Fruit fly (Drosophila melanogaster) whole organism, embryonic: Measurements from ENCODE around the gene CG43350.

ENCODE experiments used
- Ada2b ChIP-seq: fragments of 200-800 bp; sonication (Bioruptor generic); IDR thresholded peaks from 2 replicates; pipeline ENCODE4 v1.3.6; 2022; ENCODE audit warnings: missing biosample characterization, missing genetic modification characterization
- CG10209 ChIP-seq: fragments of 200-800 bp; sonication (Bioruptor generic); optimal IDR thresholded peaks from 3 replicates; lab custom pipeline; 2017; ENCODE audit warnings: missing biosample characterization, mild to moderate bottlenecking, missing genetic modification characterization, missing genetic modification reagents
- CG10321 ChIP-seq: fragments of 200-800 bp; sonication (Bioruptor generic); IDR thresholded peaks from 2 replicates; pipeline ENCODE4 v1.3.6; 2022; ENCODE audit warnings: missing biosample characterization, missing genetic modification characterization
- CG12104 ChIP-seq: fragments of 200-800 bp; sonication (Bioruptor generic); optimal IDR thresholded peaks from 3 replicates; lab custom pipeline; 2016; ENCODE audit warnings: missing biosample characterization, missing genetic modification characterization
- CG12299 ChIP-seq: fragments of 200-800 bp; sonication (Bioruptor generic); optimal IDR thresholded peaks from 2 replicates; lab custom pipeline; 2018; ENCODE audit warnings: missing biosample characterization, mild to moderate bottlenecking, missing genetic modification characterization
- CG12769 ChIP-seq: fragments of 200-800 bp; sonication (Bioruptor generic); optimal IDR thresholded peaks from 2 replicates; lab custom pipeline; 2019; ENCODE audit warnings: missing biosample characterization, mild to moderate bottlenecking, missing genetic modification characterization, moderate library complexity
- CG13424 ChIP-seq: fragments of 200-800 bp; sonication (Bioruptor generic); optimal IDR thresholded peaks from 2 replicates; lab custom pipeline; 2019; ENCODE audit warnings: missing biosample characterization, mild to moderate bottlenecking, missing genetic modification characterization, moderate library complexity
- CG14667 ChIP-seq: fragments of 200-800 bp; sonication (Bioruptor generic); IDR thresholded peaks from 2 replicates; pipeline ENCODE4 v1.3.6; 2022; ENCODE audit warnings: missing biosample characterization, missing genetic modification characterization
- CG15479 ChIP-seq: fragments of 200-800 bp; sonication (Bioruptor generic); optimal IDR thresholded peaks from 3 replicates; lab custom pipeline; 2019; ENCODE audit warnings: missing biosample characterization, mild to moderate bottlenecking, missing genetic modification characterization, moderate library complexity
- CG16863 ChIP-seq: fragments of 200-800 bp; sonication (Bioruptor generic); optimal IDR thresholded peaks from 3 replicates; lab custom pipeline; 2016; ENCODE audit warnings: missing biosample characterization, missing genetic modification characterization
- CG3065 ChIP-seq: fragments of 200-800 bp; sonication (Bioruptor generic); optimal IDR thresholded peaks from 2 replicates; lab custom pipeline; 2016; ENCODE audit warnings: missing biosample characterization, missing genetic modification characterization
- CG31365 ChIP-seq: fragments of 200-800 bp; sonication (Bioruptor generic); optimal IDR thresholded peaks from 2 replicates; lab custom pipeline; 2018; ENCODE audit warnings: missing biosample characterization, mild to moderate bottlenecking, missing genetic modification characterization
- CG32532 ChIP-seq: fragments of 200-800 bp; sonication (Bioruptor generic); IDR thresholded peaks from 2 replicates; pipeline ENCODE4 v1.3.6; 2022; ENCODE audit warnings: missing biosample characterization, missing genetic modification characterization
- CG32767 ChIP-seq: fragments of 200-800 bp; sonication (Bioruptor generic); IDR thresholded peaks from 2 replicates; pipeline ENCODE4 v1.3.6; 2022; ENCODE audit warnings: missing biosample characterization, missing genetic modification characterization
- CG33557 ChIP-seq: fragments of 200-800 bp; sonication (Bioruptor generic); optimal IDR thresholded peaks from 2 replicates; lab custom pipeline; 2019; ENCODE audit warnings: missing biosample characterization, mild to moderate bottlenecking, missing genetic modification characterization, moderate library complexity
- CG3407 ChIP-seq: fragments of 200-800 bp; sonication (Bioruptor generic); optimal IDR thresholded peaks from 2 replicates; lab custom pipeline; 2018; ENCODE audit warnings: missing biosample characterization, mild to moderate bottlenecking, missing genetic modification characterization
- CG4617 ChIP-seq: fragments of 200-800 bp; sonication (Bioruptor generic); optimal IDR thresholded peaks from 3 replicates; lab custom pipeline; 2016; ENCODE audit warnings: missing biosample characterization, missing genetic modification characterization, borderline replicate concordance
- CG6654 ChIP-seq: fragments of 200-800 bp; sonication (Bioruptor generic); optimal IDR thresholded peaks from 2 replicates; lab custom pipeline; 2017; ENCODE audit warnings: missing biosample characterization, mild to moderate bottlenecking, missing genetic modification characterization
- CG6765 ChIP-seq: fragments of 200-800 bp; sonication (Bioruptor generic); optimal IDR thresholded peaks from 3 replicates; lab custom pipeline; 2017; ENCODE audit warnings: missing biosample characterization, mild to moderate bottlenecking, missing genetic modification characterization
- CG7928 ChIP-seq: fragments of 200-800 bp; sonication (Bioruptor generic); optimal IDR thresholded peaks from 2 replicates; lab custom pipeline; 2017; ENCODE audit warnings: missing biosample characterization, mild to moderate bottlenecking, missing genetic modification characterization
- CG9727 ChIP-seq: fragments of 200-800 bp; sonication (Bioruptor generic); optimal IDR thresholded peaks from 3 replicates; lab custom pipeline; 2017; ENCODE audit warnings: missing biosample characterization, mild to moderate bottlenecking, missing genetic modification characterization
- CG9817 ChIP-seq: fragments of 200-800 bp; sonication (Bioruptor generic); optimal IDR thresholded peaks from 2 replicates; lab custom pipeline; 2018; ENCODE audit warnings: missing biosample characterization, mild to moderate bottlenecking, missing genetic modification characterization, moderate library complexity
- CkIIα-i1 ChIP-seq: fragments of 200-800 bp; sonication (Bioruptor generic); IDR thresholded peaks from 2 replicates; pipeline ENCODE4 v1.3.6; 2022; ENCODE audit warnings: missing biosample characterization, missing genetic modification characterization
- Dfd ChIP-seq, 2 experiments: fragments of >200 bp; optimal IDR thresholded peaks; 2 replicates each; lab custom pipeline; 2017; ENCODE audit warnings: missing biosample characterization in 2 of 2, missing genetic modification characterization in 2 of 2
- Fer1 ChIP-seq: fragments of 200-800 bp; sonication (Bioruptor generic); optimal IDR thresholded peaks from 2 replicates; lab custom pipeline; 2017; ENCODE audit warnings: missing biosample characterization, mild to moderate bottlenecking, missing genetic modification characterization
- H15 ChIP-seq: fragments of 200-800 bp; sonication (Bioruptor generic); IDR thresholded peaks from 3 replicates; pipeline ENCODE4 v1.3.6; 2022; ENCODE audit warnings: missing biosample characterization, missing genetic modification characterization
- HLHmδ ChIP-seq: fragments of 200-800 bp; sonication (Bioruptor generic); optimal IDR thresholded peaks from 2 replicates; lab custom pipeline; 2018; ENCODE audit warnings: missing biosample characterization, mild to moderate bottlenecking, missing genetic modification characterization, moderate library complexity
- Hmx ChIP-seq: fragments of 200-800 bp; sonication (Bioruptor generic); optimal IDR thresholded peaks from 2 replicates; lab custom pipeline; 2016; ENCODE audit warnings: missing biosample characterization, missing genetic modification characterization
- Lhr ChIP-seq: fragments of 200-800 bp; sonication (Bioruptor generic); optimal IDR thresholded peaks from 3 replicates; lab custom pipeline; 2017; ENCODE audit warnings: mild to moderate bottlenecking, missing biosample characterization, missing genetic modification reagents, missing genetic modification characterization
- Myb ChIP-seq: fragments of 200-800 bp; sonication (Bioruptor generic); optimal IDR thresholded peaks from 2 replicates; lab custom pipeline; 2016; ENCODE audit warnings: missing biosample characterization, missing genetic modification characterization
- NFAT ChIP-seq: fragments of 200-800 bp; sonication (Bioruptor generic); IDR thresholded peaks from 2 replicates; pipeline ENCODE4 v1.3.6; 2022; ENCODE audit warnings: missing biosample characterization, missing genetic modification characterization
- Nf-YA ChIP-seq: fragments of 200-800 bp; sonication (Bioruptor generic); IDR thresholded peaks from 2 replicates; pipeline ENCODE4 v1.3.6; 2022; ENCODE audit warnings: missing biosample characterization, missing genetic modification characterization
- Rfx ChIP-seq: fragments of 200-800 bp; sonication (Bioruptor generic); IDR thresholded peaks from 2 replicates; pipeline ENCODE4 v1.3.6; 2022; ENCODE audit warnings: missing biosample characterization, missing genetic modification characterization
- Sin3A ChIP-seq: fragments of >200 bp; optimal IDR thresholded peaks from 2 replicates; lab custom pipeline; 2018
- Six4 ChIP-seq: fragments of 200-800 bp; sonication (Bioruptor generic); optimal IDR thresholded peaks from 2 replicates; lab custom pipeline; 2016; ENCODE audit warnings: missing biosample characterization, missing genetic modification characterization
- amos ChIP-seq: fragments of 200-800 bp; sonication (Bioruptor generic); IDR thresholded peaks from 2 replicates; pipeline ENCODE4 v1.3.6; 2022; ENCODE audit warnings: missing biosample characterization, missing genetic modification characterization; ENCODE audit not compliant: partially characterized antibody
- fru ChIP-seq: fragments of >200 bp; optimal IDR thresholded peaks from 2 replicates; lab custom pipeline; 2017
- gem ChIP-seq: fragments of 200-800 bp; sonication (Bioruptor generic); optimal IDR thresholded peaks from 2 replicates; lab custom pipeline; 2019; ENCODE audit warnings: missing biosample characterization, mild to moderate bottlenecking, missing genetic modification characterization, moderate library complexity
- grau ChIP-seq: fragments of 200-800 bp; optimal IDR thresholded peaks from 3 replicates; lab custom pipeline; 2019; ENCODE audit warnings: missing biosample characterization, mild to moderate bottlenecking, missing genetic modification characterization, moderate library complexity
- ham ChIP-seq: fragments of 200-800 bp; sonication (Bioruptor generic); IDR thresholded peaks from 2 replicates; pipeline ENCODE4 v1.3.6; 2022; ENCODE audit warnings: missing biosample characterization, missing genetic modification characterization
- hbn ChIP-seq: fragments of 200-800 bp; sonication (Bioruptor generic); IDR thresholded peaks from 2 replicates; pipeline ENCODE4 v1.3.6; 2022; ENCODE audit warnings: missing biosample characterization, missing genetic modification characterization; ENCODE audit not compliant: partially characterized antibody
- mam ChIP-seq: fragments of 200-800 bp; sonication (Bioruptor generic); optimal IDR thresholded peaks from 3 replicates; lab custom pipeline; 2016; ENCODE audit warnings: missing biosample characterization, missing genetic modification characterization
- mld ChIP-seq: fragments of 200-800 bp; sonication (Bioruptor generic); IDR thresholded peaks from 3 replicates; pipeline ENCODE4 v1.3.6; 2022; ENCODE audit warnings: missing biosample characterization, missing genetic modification characterization; ENCODE audit not compliant: partially characterized antibody
- psq ChIP-seq: fragments of 200-800 bp; sonication (Bioruptor generic); optimal IDR thresholded peaks from 2 replicates; lab custom pipeline; 2017; ENCODE audit warnings: missing biosample characterization, missing genetic modification characterization
- pum ChIP-seq: fragments of 200-800 bp; sonication (Bioruptor generic); optimal IDR thresholded peaks from 2 replicates; lab custom pipeline; 2016; ENCODE audit warnings: missing biosample characterization, missing genetic modification characterization
- ranshi ChIP-seq: fragments of 200-800 bp; sonication (Bioruptor generic); IDR thresholded peaks from 2 replicates; pipeline ENCODE4 v1.3.6; 2022; ENCODE audit warnings: missing biosample characterization, missing genetic modification characterization
- scrt ChIP-seq: fragments of 200-800 bp; sonication (Bioruptor generic); optimal IDR thresholded peaks from 2 replicates; lab custom pipeline; 2018; ENCODE audit warnings: missing biosample characterization, mild to moderate bottlenecking, missing genetic modification characterization, moderate library complexity
- sd ChIP-seq: fragments of 200-800 bp; sonication (Bioruptor generic); optimal IDR thresholded peaks from 3 replicates; lab custom pipeline; 2018; ENCODE audit warnings: missing biosample characterization, mild to moderate bottlenecking, missing genetic modification characterization, moderate library complexity
- sens ChIP-seq: fragments of 200-800 bp; sonication (Bioruptor generic); peaks from one replicate; lab custom pipeline; 2016; ENCODE audit warnings: missing biosample characterization, missing genetic modification characterization
- stc ChIP-seq: fragments of 200-800 bp; sonication (Bioruptor generic); IDR thresholded peaks from 2 replicates; pipeline ENCODE4 v1.3.6; 2022; ENCODE audit warnings: missing biosample characterization, missing genetic modification characterization
- trem ChIP-seq: fragments of 200-800 bp; optimal IDR thresholded peaks from 3 replicates; lab custom pipeline; 2019; ENCODE audit warnings: missing biosample characterization, mild to moderate bottlenecking, missing genetic modification characterization, moderate library complexity
- yki ChIP-seq: fragments of >200 bp; optimal IDR thresholded peaks from 3 replicates; lab custom pipeline; 2018
- zf30C ChIP-seq: fragments of 200-800 bp; sonication (Bioruptor generic); optimal IDR thresholded peaks from 3 replicates; lab custom pipeline; 2018; ENCODE audit warnings: missing biosample characterization, mild to moderate bottlenecking, missing genetic modification characterization

The CG43350 gene

dm6 chr2L:9330628-9331027 lies 18.7 kb upstream of the CG43350 start, which contains the start of gene Cks30A (continued):
- TF ChIP-seq grau, result no peak
- TF ChIP-seq CG6654, result no peak
- TF ChIP-seq scrt (GFP tag; lab: Kevin White, UChicago), result no peak
- no peak for TF ChIP-seq CG12299 (tag; lab: Kevin White, UChicago)
- TF ChIP-seq CG9727 (GFP tag; lab: Kevin White, UChicago), result no peak
- TF ChIP-seq Dfd (GFP tag; optimal IDR thresholded peaks at IDR 0.05; lab: Kevin White, UChicago), result no peak
- peak; percentile 71 for TF ChIP-seq sd
- no peak for TF ChIP-seq CG15479 (GFP tag; lab: Kevin White, UChicago)
- TF ChIP-seq sens (GFP tag; lab: Kevin White, UChicago), result peak; percentile 67
- no peak for TF ChIP-seq CG9817
- no peak for TF ChIP-seq ranshi (GFP tag; lab: Robert Waterston, UW)
- no peak for TF ChIP-seq Ada2b (GFP tag; lab: Robert Waterston, UW)
- TF ChIP-seq CG33557, result no peak
- no peak for TF ChIP-seq hbn
- no peak for TF ChIP-seq CG3065
- TF ChIP-seq pum (GFP tag; lab: Kevin White, UChicago), result no peak
- TF ChIP-seq stc (GFP tag; lab: Robert Waterston, UW), result no peak
- no peak for TF ChIP-seq CG14667
- TF ChIP-seq CG32767, result no peak
- no peak for TF ChIP-seq H15 (GFP tag; lab: Robert Waterston, UW)
- no peak for TF ChIP-seq CG10209 (GFP tag; lab: Kevin White, UChicago)
- no peak for TF ChIP-seq ham (GFP tag; lab: Robert Waterston, UW)
- peak; percentile 80 for TF ChIP-seq Myb
- no peak for TF ChIP-seq CG12104 (GFP tag; lab: Kevin White, UChicago)
- TF ChIP-seq Nf-YA, result no peak
- no peak for TF ChIP-seq Rfx (GFP tag; lab: Robert Waterston, UW)
- TF ChIP-seq CG32532, result no peak
- TF ChIP-seq CG13424, result no peak
- TF ChIP-seq CG16863, result no peak
- 0 out of 3 replicates have a peak, but pooled peaks have one; percentile 58 for TF ChIP-seq mld (GFP tag; lab: Robert Waterston, UW)
- TF ChIP-seq CG10321, result no peak
- no peak for TF ChIP-seq psq (GFP tag; lab: Kevin White, UChicago)
- no peak for TF ChIP-seq Hmx (GFP tag; lab: Kevin White, UChicago)
- no peak for TF ChIP-seq mam (GFP tag; lab: Kevin White, UChicago)
- TF ChIP-seq CG4617 (GFP tag; lab: Kevin White, UChicago), result no peak
- no peak for TF ChIP-seq HLHmδ (GFP tag; lab: Kevin White, UChicago)
- TF ChIP-seq gem (tag; lab: Kevin White, UChicago), result no peak
- no peak for TF ChIP-seq CG7928 (GFP tag; lab: Kevin White, UChicago)
- TF ChIP-seq amos, result peak; percentile 52
- no peak for TF ChIP-seq Six4 (GFP tag; lab: Kevin White, UChicago)
- TF ChIP-seq CG6765 (GFP tag; lab: Kevin White, UChicago), result no peak
- TF ChIP-seq trem, result peak; percentile 70
- no peak for TF ChIP-seq Fer1 (GFP tag; lab: Kevin White, UChicago)
- no peak for TF ChIP-seq CG3407 (GFP tag; lab: Kevin White, UChicago)
- TF ChIP-seq CkIIα-i1, result no peak
- no peak for TF ChIP-seq NFAT (GFP tag; lab: Robert Waterston, UW)
- no peak for TF ChIP-seq fru (lab: Kevin White, UChicago)
- peak; percentile 22 for TF ChIP-seq Sin3A
- TF ChIP-seq Lhr, result peak; percentile 85
- TF ChIP-seq yki, result no peak
- TF ChIP-seq CG31365 (tag; lab: Kevin White, UChicago), result no peak
- no peak for TF ChIP-seq CG12769 (tag; lab: Kevin White, UChicago)
- TF ChIP-seq zf30C, result no peak
